Worm (Caenorhabditis elegans): ENCODE measurements around the gene Y39A3A.4.

ce11 chrIII:2084829-2085228, 8.4 kb upstream of the Y39A3A.4 start:
- no peak for TF ChIP-seq flt-1 (GFP tag; IDR thresholded peaks at IDR 0.05)
- TF ChIP-seq tab-1 (GFP tag; IDR thresholded peaks at IDR 0.05): no peak
- TF ChIP-seq ztf-29 (GFP tag; IDR thresholded peaks at IDR 0.05): no peak
- TF ChIP-seq ref-1 (GFP tag; conservative IDR thresholded peaks at IDR 0.05): no peak
